Fruit fly (Drosophila melanogaster): ENCODE measurements around the gene CG14143.

Gene CG14143

dm6 chr3L:11119901-11120418, 14.8 kb upstream of the CG14143 start (continued):
- TF ChIP-seq ac (GFP tag; optimal IDR thresholded peaks at IDR 0.05) (peak; percentile 49), CG1792 (GFP tag; optimal IDR thresholded peaks at IDR 0.05) (no peak), CG1024 (GFP tag; IDR thresholded peaks at IDR 0.05) (no peak; the same call in 1 of the 2 replicates), CG11456 (GFP tag; IDR thresholded peaks at IDR 0.05) (no peak), pros (GFP tag; optimal IDR thresholded peaks at IDR 0.05) (peak; percentile 8), jumu (GFP tag; optimal IDR thresholded peaks at IDR 0.05) (peak; percentile 14), Atf3 (GFP tag; optimal IDR thresholded peaks at IDR 0.05) (no peak), CG5953 (GFP tag; IDR thresholded peaks at IDR 0.05) (no peak), ash1 (GFP tag; optimal IDR thresholded peaks at IDR 0.05) (peak; percentile 66), CG12299 (tag; optimal IDR thresholded peaks at IDR 0.05) (peak; percentile 66), CG12219 (GFP tag; optimal IDR thresholded peaks at IDR 0.05) (peak; percentile 13), CG12071 (GFP tag; optimal IDR thresholded peaks at IDR 0.05) (peak; percentile 68), Nf-YA (GFP tag; IDR thresholded peaks at IDR 0.05) (no peak), CG6254 (GFP tag; optimal IDR thresholded peaks at IDR 0.05) (peak; percentile 16), salm (tag; optimal IDR thresholded peaks at IDR 0.05) (no peak), dmrt11E (tag; optimal IDR thresholded peaks at IDR 0.05) (peak; percentile 1), PHDP (tag; optimal IDR thresholded peaks at IDR 0.05) (peak; percentile 53), Six4 (GFP tag; optimal IDR thresholded peaks at IDR 0.05) (no peak), CG6813 (GFP tag; optimal IDR thresholded peaks at IDR 0.05) (peak; percentile 71), zfh1 (GFP tag; IDR thresholded peaks at IDR 0.05) (0 out of 3 replicates have a peak, but pooled peaks have one; percentile 18), CG3163 (GFP tag; optimal IDR thresholded peaks at IDR 0.05) (peak; percentile 65), CG17361 (GFP tag; IDR thresholded peaks at IDR 0.05) (no peak; the same call in 2 of the 3 replicates), sob (GFP tag; IDR thresholded peaks at IDR 0.05) (peak; percentile 48), D (optimal IDR thresholded peaks at IDR 0.05) (peak; percentile 27), D (GFP tag; optimal IDR thresholded peaks at IDR 0.05) (no peak), Nf-YB (GFP tag; optimal IDR thresholded peaks at IDR 0.05) (no peak), CG8944 (GFP tag; optimal IDR thresholded peaks at IDR 0.05) (no peak), Optix (GFP tag; IDR thresholded peaks at IDR 0.05) (no peak), NfI (GFP tag; optimal IDR thresholded peaks at IDR 0.05) (no peak), CG17328 (GFP tag; IDR thresholded peaks at IDR 0.05) (0 out of 2 replicates have a peak, but pooled peaks have one; percentile 20), cato (GFP tag; optimal IDR thresholded peaks at IDR 0.05; ENCODE audit: borderline replicate concordance) (no peak), abd-A (tag; optimal IDR thresholded peaks at IDR 0.05) (peak; percentile 96), scrt (GFP tag; optimal IDR thresholded peaks at IDR 0.05) (peak; percentile 41), Sry-β (GFP tag; optimal IDR thresholded peaks at IDR 0.05) (no peak), Sry-δ (GFP tag; optimal IDR thresholded peaks at IDR 0.05) (no peak), pfk (GFP tag; optimal IDR thresholded peaks at IDR 0.05) (peak; percentile 55), repo (GFP tag; optimal IDR thresholded peaks at IDR 0.05) (peak; percentile 14), Dfd (GFP tag; optimal IDR thresholded peaks at IDR 0.05) (no peak), Camta (GFP tag; optimal IDR thresholded peaks at IDR 0.05) (no peak), Elba2 (GFP tag; optimal IDR thresholded peaks at IDR 0.05) (peak; percentile 51), rib (GFP tag; IDR thresholded peaks at IDR 0.05) (peak; percentile 63), Pdp1 (GFP tag; optimal IDR thresholded peaks at IDR 0.05) (peak in 1 of 2 experiments; percentile 100), CG10147 (GFP tag; optimal IDR thresholded peaks at IDR 0.05) (peak; percentile 56), CG11723 (GFP tag; optimal IDR thresholded peaks at IDR 0.05) (peak; percentile 18), stwl (tag; optimal IDR thresholded peaks at IDR 0.05) (no peak), CG33213 (GFP tag; optimal IDR thresholded peaks at IDR 0.05) (no peak), CG2199 (GFP tag; IDR thresholded peaks at IDR 0.05) (no peak), CG12104 (GFP tag; optimal IDR thresholded peaks at IDR 0.05) (no peak), HmgZ (tag; optimal IDR thresholded peaks at IDR 0.05) (peak; percentile 48), Xbp1 (GFP tag; optimal IDR thresholded peaks at IDR 0.05) (no peak), CG3726 (GFP tag; IDR thresholded peaks at IDR 0.05) (no peak)

Data from whole organism, embryonic.